Worm (Caenorhabditis elegans) whole organism, L2 larva: Measurements from ENCODE around the gene C49F5.3.

Source experiments
- Y55F3AM.14 ChIP-seq: fragments of 200-800 bp; sonication (Bioruptor generic); optimal IDR thresholded peaks from 2 replicates; lab custom pipeline; 2018; ENCODE audit warnings: mild to moderate bottlenecking, missing genetic modification characterization, missing compliant biosample characterization
- alr-1 ChIP-seq: fragments of 150-350 bp; optimal IDR thresholded peaks from 2 replicates; lab custom pipeline; 2014; ENCODE audit warnings: missing biosample characterization, missing genetic modification characterization
- ceh-82 ChIP-seq: fragments of 150-350 bp; optimal IDR thresholded peaks from 2 replicates; lab custom pipeline; 2014; ENCODE audit warnings: missing biosample characterization, missing genetic modification characterization
- crh-2 ChIP-seq: sonication (generic microtip); optimal IDR thresholded peaks from 2 replicates; lab custom pipeline; 2017; ENCODE audit warnings: missing biosample characterization, missing genetic modification characterization
- dmd-4 ChIP-seq: sonication (generic microtip); optimal IDR thresholded peaks from 2 replicates; lab custom pipeline; 2017; ENCODE audit warnings: missing biosample characterization, missing genetic modification characterization
- fos-1 ChIP-seq: fragments of 150-350 bp; optimal IDR thresholded peaks from 2 replicates; lab custom pipeline; 2014; ENCODE audit warnings: missing biosample characterization, missing genetic modification characterization
- lin-39 ChIP-seq: fragments of 150-350 bp; optimal IDR thresholded peaks from 2 replicates; lab custom pipeline; 2014; ENCODE audit warnings: missing biosample characterization, missing genetic modification reagents, missing genetic modification characterization
- lsy-2 ChIP-seq, 2 experiments: fragments of 150-350 bp in 1 of 2; sonication (generic microtip) in 1 of 2; optimal IDR thresholded peaks; 2 replicates each; lab custom pipeline; 2014 to 2017; ENCODE audit warnings: missing biosample characterization in 2 of 2, missing genetic modification characterization in 2 of 2
- mab-5 ChIP-seq: fragments of 150-350 bp; optimal IDR thresholded peaks from 2 replicates; lab custom pipeline; 2014; ENCODE audit warnings: missing biosample characterization, missing genetic modification characterization
- nhr-10 ChIP-seq: sonication (generic microtip); optimal IDR thresholded peaks from 2 replicates; lab custom pipeline; 2017; ENCODE audit warnings: missing biosample characterization, missing genetic modification characterization
- nhr-6 ChIP-seq: fragments of 150-350 bp; optimal IDR thresholded peaks from 2 replicates; lab custom pipeline; 2014; ENCODE audit warnings: missing biosample characterization, missing genetic modification characterization
- nhr-77 ChIP-seq: fragments of 150-350 bp; optimal IDR thresholded peaks from 2 replicates; lab custom pipeline; 2014; ENCODE audit warnings: missing biosample characterization, missing genetic modification characterization
- sem-4 ChIP-seq: fragments of 150-350 bp; optimal IDR thresholded peaks from 2 replicates; lab custom pipeline; 2014; ENCODE audit warnings: missing biosample characterization, missing genetic modification reagents, missing genetic modification characterization
- skn-1 ChIP-seq: sonication (generic microtip); optimal IDR thresholded peaks from 2 replicates; lab custom pipeline; 2017; ENCODE audit warnings: missing biosample characterization, missing genetic modification characterization
- sma-9 ChIP-seq, 2 experiments: fragments of 150-350 bp in 1 of 2; sonication (generic microtip) in 1 of 2; optimal IDR thresholded peaks; 2 replicates each; lab custom pipeline; 2014 to 2016; ENCODE audit warnings: missing genetic modification characterization in 2 of 2, mild to moderate bottlenecking in 1 of 2, missing biosample characterization in 1 of 2, missing compliant biosample characterization in 1 of 2, missing genetic modification reagents in 1 of 2, moderate library complexity in 1 of 2
- unc-62 ChIP-seq: fragments of 150-350 bp; optimal IDR thresholded peaks from 2 replicates; lab custom pipeline; 2014; ENCODE audit warnings: missing biosample characterization, missing genetic modification reagents, missing genetic modification characterization

Gene C49F5.3

ce11 chrX:11933547-11933946, 49.9 kb downstream of the C49F5.3 start:
- no peak for TF ChIP-seq unc-62 (GFP tag; lab: Kevin White, UChicago)
- TF ChIP-seq sma-9 (GFP tag; optimal IDR thresholded peaks at IDR 0.05; lab: Kevin White, UChicago), result no peak
- TF ChIP-seq sma-9 (tag; optimal IDR thresholded peaks at IDR 0.05; lab: Kevin White, UChicago), result no peak
- TF ChIP-seq alr-1 (tag; lab: Kevin White, UChicago), result no peak
- no peak for TF ChIP-seq nhr-77
- TF ChIP-seq ceh-82 (tag; lab: Kevin White, UChicago), result no peak
- TF ChIP-seq dmd-4 (tag; lab: Kevin White, UChicago), result no peak
- no peak for TF ChIP-seq mab-5
- TF ChIP-seq nhr-6 (tag; lab: Kevin White, UChicago), result no peak
- no peak for TF ChIP-seq Y55F3AM.14
- TF ChIP-seq lin-39, result no peak
- no peak for TF ChIP-seq skn-1 (tag; lab: Kevin White, UChicago)
- TF ChIP-seq sem-4 (tag; lab: Kevin White, UChicago), result no peak
- no peak for TF ChIP-seq lsy-2 (tag; optimal IDR thresholded peaks at IDR 0.05; lab: Kevin White, UChicago)
- TF ChIP-seq crh-2 (tag; lab: Kevin White, UChicago), result no peak
- no peak for TF ChIP-seq nhr-10 (tag; lab: Kevin White, UChicago)
- TF ChIP-seq fos-1 (tag; lab: Kevin White, UChicago), result no peak
